Fruit fly (Drosophila melanogaster): ENCODE results near the gene CG42353.

The CG42353 gene

DNA sequence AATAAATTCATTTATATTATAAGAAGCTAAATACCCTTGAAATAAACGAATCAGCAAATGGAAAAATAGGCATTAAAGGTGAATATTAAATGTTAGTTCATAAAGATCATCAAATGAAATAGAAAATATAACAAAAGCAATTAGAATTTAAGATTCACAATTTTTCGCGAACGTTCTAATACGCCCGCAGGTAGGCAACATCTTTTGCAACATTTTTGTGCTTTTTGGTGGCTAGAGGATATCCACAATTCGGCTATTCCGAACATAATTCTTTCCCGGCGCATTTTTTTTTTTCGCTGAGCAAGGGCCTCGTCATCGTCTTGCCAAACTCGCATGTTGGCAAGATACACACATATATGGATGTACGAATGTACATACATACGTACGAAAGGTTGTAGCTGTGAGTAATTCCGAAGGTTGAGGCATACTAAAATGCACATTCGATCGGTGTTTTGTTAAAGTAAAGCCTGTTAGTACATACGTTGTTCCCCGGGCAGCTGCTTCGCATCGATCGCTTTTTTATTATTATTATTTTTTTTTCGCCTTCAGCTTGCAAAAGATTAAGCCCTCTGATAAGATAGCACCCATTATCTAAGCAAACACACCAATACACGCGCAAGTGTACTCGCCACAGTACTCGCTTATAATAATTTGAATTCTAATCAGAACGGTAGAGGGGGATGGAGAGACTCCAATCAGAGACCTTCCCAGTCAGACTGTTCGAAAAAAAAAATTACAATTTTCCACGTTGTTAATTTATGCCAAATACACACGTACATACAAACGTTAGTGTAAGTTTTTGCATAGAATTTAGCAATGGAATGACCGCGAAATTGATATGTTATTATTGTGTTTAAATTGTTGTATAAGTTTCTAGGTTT, 2.2 kb downstream of the CG42353 start (continued):
- TF ChIP-seq CG7556 (GFP tag; optimal IDR thresholded peaks at IDR 0.05), result peak; percentile 23
- TF ChIP-seq pan (optimal IDR thresholded peaks at IDR 0.05), result no peak
- peak in 1 of 2 experiments; percentile 35 for TF ChIP-seq pan (GFP tag; optimal IDR thresholded peaks at IDR 0.05 in 1 of 2, IDR thresholded peaks at IDR 0.05 in 1 of 2)
- TF ChIP-seq Dek (tag; optimal IDR thresholded peaks at IDR 0.05), result no peak
- TF ChIP-seq Ets97D (GFP tag; optimal IDR thresholded peaks at IDR 0.05), result no peak
- TF ChIP-seq luna (GFP tag; optimal IDR thresholded peaks at IDR 0.05), result no peak
- no peak for TF ChIP-seq Hand (GFP tag; optimal IDR thresholded peaks at IDR 0.05)
- TF ChIP-seq TFAM (GFP tag; optimal IDR thresholded peaks at IDR 0.05), result no peak
- 0 out of 2 replicates have a peak, but pooled peaks have one; percentile 13 for TF ChIP-seq vvl (GFP tag; IDR thresholded peaks at IDR 0.05)
- TF ChIP-seq BtbVII (GFP tag; optimal IDR thresholded peaks at IDR 0.05), result peak; percentile 31
- peak; percentile 22 for TF ChIP-seq PHDP (tag; optimal IDR thresholded peaks at IDR 0.05)
- no peak for TF ChIP-seq sna (GFP tag; IDR thresholded peaks at IDR 0.05; ENCODE audit: partially characterized antibody)
- TF ChIP-seq ken (GFP tag; IDR thresholded peaks at IDR 0.05), result no peak
- TF ChIP-seq CG12769 (tag; optimal IDR thresholded peaks at IDR 0.05), result peak; percentile 14
- no peak for TF ChIP-seq CG2202 (tag; optimal IDR thresholded peaks at IDR 0.05)
- TF ChIP-seq HLH3B (GFP tag; IDR thresholded peaks at IDR 0.05), result no peak
- TF ChIP-seq CG15269 (tag; optimal IDR thresholded peaks at IDR 0.05), result peak; percentile 36
- TF ChIP-seq CG11695 (GFP tag; IDR thresholded peaks at IDR 0.05), result 0 out of 3 replicates have a peak, but pooled peaks have one; percentile 17
- TF ChIP-seq Med (GFP tag), result peak; percentile 86
- 0 out of 2 replicates have a peak, but pooled peaks have one; percentile 11 for TF ChIP-seq stc (GFP tag; IDR thresholded peaks at IDR 0.05)
- no peak for TF ChIP-seq CG18476 (GFP tag; optimal IDR thresholded peaks at IDR 0.05)
- TF ChIP-seq CG1529 (GFP tag; optimal IDR thresholded peaks at IDR 0.05), result no peak
- TF ChIP-seq CG16863 (GFP tag; optimal IDR thresholded peaks at IDR 0.05), result no peak
- no peak for TF ChIP-seq CG8290 (GFP tag; optimal IDR thresholded peaks at IDR 0.05)
- peak in 1 of 2 experiments; percentile 38 for TF ChIP-seq CG8290 (tag; optimal IDR thresholded peaks at IDR 0.05)
- TF ChIP-seq salm (tag; optimal IDR thresholded peaks at IDR 0.05), result no peak
- TF ChIP-seq schlank (tag; optimal IDR thresholded peaks at IDR 0.05), result peak; percentile 14
- no peak for TF ChIP-seq ranshi (GFP tag; IDR thresholded peaks at IDR 0.05)
- peak; percentile 2 for TF ChIP-seq Fer3 (tag; optimal IDR thresholded peaks at IDR 0.05)
- no peak for TF ChIP-seq CG15011 (GFP tag; optimal IDR thresholded peaks at IDR 0.05)
- no peak for TF ChIP-seq p53 (GFP tag; optimal IDR thresholded peaks at IDR 0.05)
- TF ChIP-seq NFAT (GFP tag; IDR thresholded peaks at IDR 0.05), result no peak
- no peak for TF ChIP-seq HmgZ (tag; optimal IDR thresholded peaks at IDR 0.05)
- TF ChIP-seq crol (GFP tag; IDR thresholded peaks at IDR 0.05), result no peak
- no peak for TF ChIP-seq CG34422 (GFP tag; IDR thresholded peaks at IDR 0.05)
- TF ChIP-seq Ada2b (GFP tag; IDR thresholded peaks at IDR 0.05), result 0 out of 2 replicates have a peak, but pooled peaks have one; percentile 7
- TF ChIP-seq Aef1 (GFP tag; IDR thresholded peaks at IDR 0.05), result peak; percentile 41; the same call in 2 of the 3 replicates
- TF ChIP-seq gcm2 (GFP tag; optimal IDR thresholded peaks at IDR 0.05), result peak; percentile 26
- TF ChIP-seq NC2α (GFP tag; optimal IDR thresholded peaks at IDR 0.05), result no peak
- peak; percentile 25 for TF ChIP-seq Antp (GFP tag; optimal IDR thresholded peaks at IDR 0.05)
- TF ChIP-seq CoRest (tag; optimal IDR thresholded peaks at IDR 0.05), result peak; percentile 17
- no peak for TF ChIP-seq CG7372 (GFP tag; IDR thresholded peaks at IDR 0.05)
- TF ChIP-seq CG18599 (GFP tag; optimal IDR thresholded peaks at IDR 0.05), result peak; percentile 49
- TF ChIP-seq tgo (GFP tag; IDR thresholded peaks at IDR 0.05), result no peak; the same call in 2 of the 3 replicates
- TF ChIP-seq Atf-2 (GFP tag; optimal IDR thresholded peaks at IDR 0.05), result no peak
- TF ChIP-seq CG32532 (GFP tag; IDR thresholded peaks at IDR 0.05), result peak; percentile 42; the same call in 1 of the 2 replicates
- peak; percentile 45 for TF ChIP-seq grau (tag; optimal IDR thresholded peaks at IDR 0.05)
- TF ChIP-seq Usf (GFP tag; optimal IDR thresholded peaks at IDR 0.05), result peak; percentile 7
- peak; percentile 1 for TF ChIP-seq Side (GFP tag; optimal IDR thresholded peaks at IDR 0.05)
- TF ChIP-seq CG10431 (GFP tag; optimal IDR thresholded peaks at IDR 0.05), result no peak
